Worm (Caenorhabditis elegans) whole organism, L4/young adult: Measurements from ENCODE around the gene clec-218.
A peak's percentile ranks its signal among the peaks of the same experiment; 100 is the strongest.
"Not testable (repeated sequence)": the region's sequence is repeated elsewhere in the genome, so short reads cannot be mapped to it uniquely, and the experiment has no call there.

Experiments used
- W03F9.2 ChIP-seq: fragments of 150-350 bp; optimal IDR thresholded peaks from 2 replicates; lab custom pipeline; 2014; ENCODE audit warnings: missing biosample characterization, missing genetic modification characterization
- dao-5 ChIP-seq: sonication (generic microtip); optimal IDR thresholded peaks from 2 replicates; lab custom pipeline; 2016; ENCODE audit warnings: missing genotype, missing genetic modification characterization, moderate library complexity, missing compliant biosample characterization
- him-1 ChIP-seq: sonication (generic microtip); optimal IDR thresholded peaks from 2 replicates; lab custom pipeline; 2016; ENCODE audit warnings: missing genotype, missing genetic modification reagents, missing genetic modification characterization, missing compliant biosample characterization

The clec-218 gene

DNA sequence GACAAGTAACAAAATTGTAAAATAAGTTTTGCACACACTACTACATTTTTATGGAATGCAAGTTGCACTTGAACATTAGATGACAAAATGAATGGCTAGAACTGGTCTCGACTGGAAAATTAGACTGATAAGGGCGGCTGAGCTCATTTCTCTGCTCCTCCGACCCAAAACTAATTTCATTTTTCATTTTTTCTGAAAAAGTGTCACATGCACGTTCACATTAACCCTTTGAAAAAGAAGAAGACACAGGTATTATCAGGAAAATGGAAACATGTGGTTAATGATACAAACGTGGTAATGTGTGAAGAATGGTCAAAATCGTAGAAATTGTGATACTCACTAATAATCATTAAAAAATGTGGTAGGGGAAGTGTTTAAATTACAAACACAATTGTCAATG is 729 bp upstream of the clec-218 start:
- no peak for TF ChIP-seq W03F9.2 (tag; lab: Kevin White, UChicago)
- TF ChIP-seq him-1: no peak
- no peak for TF ChIP-seq dao-5

DNA sequence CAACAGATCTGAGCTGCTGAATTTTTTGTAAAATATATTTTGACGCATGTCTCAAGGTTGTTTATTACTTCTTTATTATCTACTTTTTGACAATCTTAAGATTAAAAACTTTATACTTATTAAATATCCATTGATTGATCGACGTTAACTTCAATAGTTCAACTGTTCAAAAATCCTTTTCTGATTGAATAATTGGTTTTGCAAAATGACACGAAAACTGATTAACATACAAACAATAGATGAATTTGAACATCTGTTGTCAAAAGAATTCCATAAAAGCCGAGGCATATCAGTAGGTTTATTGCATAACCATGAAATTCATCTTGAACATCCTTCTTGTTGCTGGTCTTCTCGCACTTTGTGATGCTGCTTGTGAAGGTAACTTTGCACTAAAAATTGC is 3.5 kb downstream of the clec-218 start, which contains the start of gene W02D7.12:
Gene W02D7.12, plus strand, starts transcription at position 301 of the 400 bp plus-strand sequence.
- no peak for TF ChIP-seq W03F9.2 (tag; lab: Kevin White, UChicago)
- no peak for TF ChIP-seq him-1
- TF ChIP-seq dao-5: no peak

DNA sequence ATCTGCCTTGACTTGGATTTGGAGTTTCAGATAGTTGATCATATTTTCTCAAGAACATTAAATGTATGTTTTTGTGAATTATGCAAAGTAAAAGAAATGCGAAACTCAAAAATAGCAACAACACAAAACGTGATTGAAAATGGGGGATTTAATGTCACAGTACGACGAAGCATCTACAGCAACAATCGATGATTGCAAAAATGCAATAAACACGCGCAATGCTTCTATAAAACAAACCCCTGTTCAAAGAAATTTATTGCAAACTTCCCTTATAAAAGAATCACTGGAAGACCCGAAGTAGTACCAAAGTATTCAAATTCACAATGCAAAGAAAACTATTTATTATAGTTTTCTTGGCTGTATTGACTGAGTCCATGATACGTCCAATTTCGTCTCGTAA is 10.4 kb downstream of the clec-218 start, which contains the start of gene clec-219:
Gene clec-219, plus strand, starts transcription at position 301 of the 400 bp plus-strand sequence.
- TF ChIP-seq dao-5: no peak
- TF ChIP-seq him-1: no peak
- TF ChIP-seq W03F9.2 (tag; lab: Kevin White, UChicago): no peak

DNA sequence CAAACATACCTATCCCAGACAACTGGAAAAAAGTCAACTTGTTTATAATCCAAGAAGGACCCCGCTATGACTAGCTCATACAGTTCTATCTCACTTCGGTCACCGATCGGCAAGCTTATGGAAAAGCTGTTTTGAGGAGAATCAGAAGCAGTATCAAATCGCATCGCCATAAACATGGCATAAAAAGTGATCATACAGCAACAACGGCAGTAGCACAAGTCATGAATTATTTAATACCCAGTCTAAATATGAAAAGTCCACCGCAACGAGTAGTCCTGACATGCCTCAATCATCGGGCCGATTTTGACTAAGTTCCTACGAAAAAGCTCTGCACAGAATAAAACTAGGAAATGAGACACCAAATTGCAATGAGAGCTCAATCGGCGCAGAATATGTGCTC is 15.8 kb downstream of the clec-218 start:
- no peak for TF ChIP-seq W03F9.2 (tag; lab: Kevin White, UChicago)
- TF ChIP-seq dao-5: no peak
- no peak for TF ChIP-seq him-1

DNA sequence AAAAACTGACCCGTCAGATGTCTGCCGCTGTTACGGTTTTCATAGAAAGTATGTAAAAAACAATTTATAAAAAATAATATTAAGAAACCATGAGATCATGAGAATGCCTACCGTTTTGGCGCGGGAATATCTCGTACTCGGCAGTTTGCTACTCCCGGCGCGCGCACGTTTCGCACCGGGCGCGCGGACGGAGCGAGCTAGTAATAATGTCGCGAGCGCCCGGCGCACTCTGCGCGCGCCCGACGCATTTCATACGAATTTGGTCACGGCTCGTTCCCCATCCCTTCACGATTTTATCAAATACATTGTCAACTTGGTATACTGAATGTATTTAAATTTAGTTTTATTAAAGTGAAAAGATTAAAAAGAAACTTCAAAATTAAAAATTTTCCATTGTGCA is 18.2 kb downstream of the clec-218 start:
- no peak for TF ChIP-seq him-1
- TF ChIP-seq dao-5: no peak
- no peak for TF ChIP-seq W03F9.2 (tag; lab: Kevin White, UChicago)

DNA sequence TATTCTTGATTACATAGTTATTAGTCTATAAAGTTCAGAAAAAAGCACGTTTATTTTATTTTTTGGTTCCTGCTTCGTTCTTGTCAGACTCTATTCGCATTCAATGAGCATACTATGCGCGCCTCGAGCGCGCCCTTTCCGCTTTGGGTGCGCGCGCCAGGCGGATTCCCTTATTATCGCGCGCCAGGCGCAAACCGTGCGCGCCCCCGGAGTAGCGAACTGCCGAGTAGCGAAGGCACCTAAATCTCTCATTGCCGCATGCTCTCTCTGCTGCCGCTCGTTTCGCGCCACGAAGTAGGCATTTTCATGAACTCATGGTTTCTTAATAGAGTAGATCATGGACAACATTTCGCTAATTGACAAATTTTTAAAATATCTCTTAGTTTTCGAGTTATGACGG is 19.3 kb downstream of the clec-218 start:
- TF ChIP-seq him-1 (no peak), W03F9.2 (tag; lab: Kevin White, UChicago) (no peak), dao-5 (no peak)

DNA sequence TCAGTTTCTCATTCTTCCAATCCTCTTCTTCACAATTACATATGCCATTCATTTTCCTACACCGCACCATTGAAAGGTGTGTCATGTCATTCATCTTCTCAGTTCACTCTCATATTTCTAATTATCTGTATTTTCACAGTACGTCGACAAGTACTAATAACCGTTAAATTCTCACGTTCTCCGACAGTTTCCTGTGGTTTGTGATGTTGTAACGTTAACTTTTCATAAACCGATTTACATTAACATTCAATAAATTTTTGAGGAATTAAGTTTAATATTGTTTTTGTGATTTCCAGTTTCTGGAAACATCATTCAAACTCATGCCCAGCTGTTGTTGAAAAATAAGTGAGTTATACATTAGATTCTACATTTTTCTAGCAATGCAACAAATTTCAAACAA is 26.6 kb downstream of the clec-218 start, which contains the start of gene tmd-2:
Gene tmd-2, plus strand, starts transcription at position 301 of the 400 bp plus-strand sequence.
- no peak for TF ChIP-seq him-1
- TF ChIP-seq dao-5: no peak
- no peak for TF ChIP-seq W03F9.2 (tag; lab: Kevin White, UChicago)

DNA sequence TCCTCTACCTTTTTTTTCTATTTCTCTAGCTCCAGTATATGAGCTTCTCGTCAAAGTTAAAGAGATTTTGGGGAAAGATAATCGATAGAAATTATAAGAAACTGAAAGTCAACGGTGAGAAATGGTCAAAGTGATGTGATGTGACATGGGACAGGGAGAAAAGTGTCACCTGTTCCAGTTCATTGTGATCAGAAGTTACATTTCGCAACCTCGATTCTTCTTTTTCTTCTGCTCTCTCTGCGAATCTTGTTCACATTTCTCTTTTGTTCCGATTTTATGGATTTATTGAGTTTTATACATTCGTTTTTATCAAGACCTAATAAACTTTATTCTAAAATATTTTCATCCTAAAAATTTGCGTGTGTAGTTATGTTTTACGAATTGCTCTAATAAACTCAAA is 27.9 kb downstream of the clec-218 start:
- no peak for TF ChIP-seq dao-5
- no peak for TF ChIP-seq him-1
- TF ChIP-seq W03F9.2 (tag; lab: Kevin White, UChicago): no peak

DNA sequence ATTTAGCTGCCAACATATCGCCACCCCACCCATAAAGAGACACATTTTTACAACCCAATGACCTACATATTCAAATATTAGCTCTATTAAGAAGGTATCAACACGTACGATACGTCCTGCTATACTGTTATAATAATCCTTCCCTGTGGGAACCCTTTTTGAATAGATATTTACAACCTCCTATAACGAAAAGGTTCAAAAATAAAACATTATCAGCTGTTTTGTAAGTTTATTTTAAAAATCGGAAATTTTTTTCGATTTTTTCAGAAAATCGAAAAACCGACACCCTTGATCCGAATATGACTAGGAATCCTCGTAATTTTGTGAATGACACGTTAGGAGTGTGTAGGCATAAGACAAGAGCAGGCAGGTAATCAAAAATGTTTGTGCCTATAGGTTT is 33.2 kb downstream of the clec-218 start, which contains the start of gene C08D8.7:
Gene C08D8.7, plus strand, starts transcription at position 301 of the 400 bp plus-strand sequence.
- TF ChIP-seq him-1; W03F9.2 (tag; lab: Kevin White, UChicago); dao-5: not testable (repeated sequence)

DNA sequence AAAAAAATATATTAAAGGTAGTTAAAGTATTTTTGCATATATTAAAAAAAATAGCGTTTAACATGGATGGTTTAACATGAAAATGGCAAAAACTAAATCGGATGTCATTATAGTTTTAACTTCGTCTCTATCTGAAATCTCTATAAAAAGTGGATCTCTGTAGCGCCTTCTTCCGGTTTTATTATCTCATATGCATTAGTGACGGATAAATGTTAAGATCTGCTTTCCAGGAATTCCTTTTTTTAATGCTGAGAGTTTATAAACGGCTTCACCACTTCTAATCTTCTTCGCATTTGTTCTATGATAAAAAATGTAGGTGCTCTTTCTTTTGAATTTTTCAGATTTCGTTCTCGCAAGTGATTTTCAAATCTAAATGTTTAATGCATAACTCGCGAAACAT is 34.7 kb downstream of the clec-218 start:
- TF ChIP-seq dao-5 (no peak), him-1 (no peak), W03F9.2 (tag; lab: Kevin White, UChicago) (no peak)

DNA sequence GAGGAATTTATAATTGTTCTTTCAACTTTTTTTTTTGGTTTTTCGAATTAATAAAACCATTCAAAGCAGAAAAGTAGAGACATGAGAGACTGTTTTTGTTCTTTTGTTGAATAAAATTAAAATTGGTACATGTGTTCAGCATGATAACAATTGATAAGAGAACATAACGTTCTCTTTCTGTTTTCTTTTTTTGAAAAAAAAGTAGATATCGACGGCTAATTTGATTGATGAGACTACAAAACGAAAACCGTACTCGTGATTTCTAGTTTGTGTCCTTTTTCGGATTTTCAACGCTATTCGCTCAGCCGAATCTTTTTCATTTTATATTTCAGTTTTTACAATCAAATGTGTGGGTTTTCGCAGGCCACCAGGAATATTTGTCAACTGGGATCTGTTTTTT is 37.7 kb downstream of the clec-218 start, which contains the start of gene C08D8.1:
Gene C08D8.1, plus strand, starts transcription at position 324 of the 400 bp plus-strand sequence.
- TF ChIP-seq W03F9.2 (tag; lab: Kevin White, UChicago): no peak
- TF ChIP-seq him-1: no peak
- TF ChIP-seq dao-5: no peak

DNA sequence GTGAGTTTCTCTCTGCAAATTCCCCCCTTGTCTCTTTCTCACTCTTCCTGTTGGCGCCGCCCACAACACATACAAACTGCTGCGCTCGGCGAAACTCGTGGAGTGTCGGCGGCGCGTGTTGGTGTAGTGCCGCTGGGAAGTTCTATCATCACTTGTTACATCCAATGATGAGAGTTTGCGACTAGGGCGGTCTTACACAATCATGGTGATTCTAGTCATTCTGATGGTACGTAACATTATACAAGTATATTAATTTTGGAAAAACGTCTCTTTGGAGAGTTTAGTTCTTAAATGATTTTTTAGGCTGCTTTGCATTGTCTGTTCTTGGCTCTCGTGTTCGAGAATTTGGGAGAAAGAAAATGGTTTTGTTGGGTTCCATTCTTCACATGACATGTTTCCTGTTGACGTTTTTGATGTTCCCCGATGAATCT is 41.2 kb downstream of the clec-218 start:
- TF ChIP-seq him-1 (peak; percentile 50), dao-5 (no peak), W03F9.2 (tag; lab: Kevin White, UChicago) (peak; percentile 67)

DNA sequence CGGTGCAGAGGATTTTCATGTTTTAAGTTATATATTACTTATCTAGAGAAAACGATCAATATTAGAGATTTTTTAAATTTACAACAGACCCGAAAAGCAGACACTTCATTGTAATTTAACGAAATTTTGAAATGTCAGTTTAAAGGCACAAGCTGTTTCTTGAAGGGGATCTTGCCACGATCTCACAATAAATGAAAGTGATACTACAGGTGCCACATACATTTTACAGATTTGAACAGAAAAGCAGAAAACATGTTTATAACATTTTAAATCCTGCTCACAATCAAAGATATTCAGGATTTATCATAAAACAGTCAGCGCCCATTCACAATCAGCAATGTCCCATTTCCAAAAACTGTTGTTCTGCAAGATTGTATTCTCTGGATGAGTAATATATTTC is 42.2 kb downstream of the clec-218 start:
- TF ChIP-seq dao-5 (no peak), W03F9.2 (tag; lab: Kevin White, UChicago) (no peak), him-1 (no peak)

DNA sequence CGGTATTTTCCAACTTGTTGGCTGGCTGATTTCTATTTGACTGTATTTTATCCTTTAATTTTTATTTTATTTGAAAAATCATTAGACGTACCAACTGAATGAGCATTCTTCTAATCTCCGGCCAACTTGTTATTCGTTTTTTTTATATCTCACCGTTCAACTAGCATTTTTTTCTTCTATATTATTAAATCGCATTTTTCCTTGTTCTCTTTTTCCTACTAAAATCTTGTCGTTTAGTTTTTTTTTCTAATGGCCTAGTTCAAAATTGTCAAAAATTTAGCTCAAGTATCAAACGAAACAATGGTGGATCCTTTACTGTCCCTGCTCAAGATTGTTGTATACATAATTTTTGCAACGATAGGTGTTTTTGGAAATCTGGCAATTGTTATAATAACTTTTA is 43.6 kb downstream of the clec-218 start, which contains the start of gene srsx-22:
Gene srsx-22, plus strand, starts transcription at position 301 of the 400 bp plus-strand sequence.
- TF ChIP-seq him-1 (no peak), dao-5 (no peak), W03F9.2 (tag; lab: Kevin White, UChicago) (no peak)

DNA sequence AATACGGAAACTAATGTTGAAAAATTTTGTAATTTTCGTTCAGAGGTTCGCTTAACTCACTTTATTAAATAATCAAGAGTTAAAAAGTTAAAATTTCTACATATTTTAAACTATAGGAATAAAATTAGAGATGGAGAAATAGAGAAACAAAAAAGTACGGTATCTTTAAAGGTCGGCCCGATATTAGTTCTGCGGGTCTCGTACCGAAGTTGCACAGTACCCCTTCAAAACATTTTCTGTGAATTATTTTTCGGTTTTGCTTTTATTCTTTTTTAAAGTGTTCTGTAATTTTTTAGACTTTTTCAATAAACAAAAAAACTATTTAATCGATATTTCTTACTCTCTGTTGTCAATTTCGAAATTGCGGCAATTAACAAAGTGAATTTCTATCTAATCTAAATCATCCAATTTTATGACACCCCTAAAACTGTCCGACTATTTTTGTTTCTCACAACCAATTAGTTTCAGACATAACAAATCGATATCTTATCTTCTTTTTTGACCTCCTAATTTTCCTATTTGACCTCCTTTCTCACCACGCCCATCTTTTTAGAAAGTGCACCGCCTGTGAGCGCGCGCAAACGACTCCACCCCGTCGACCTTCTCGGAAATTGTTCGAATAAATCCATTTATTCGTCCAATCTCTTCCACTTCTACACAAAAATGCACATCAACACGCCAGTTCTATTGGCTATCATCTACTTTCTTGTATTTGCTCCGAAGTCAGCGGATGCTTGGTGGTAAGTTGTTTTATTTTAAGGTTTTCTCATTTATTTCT is 47.9 kb downstream of the clec-218 start, which contains the start of gene mom-2:
Gene mom-2, plus strand, starts transcription at position 554 of the 778 bp plus-strand sequence.
- TF ChIP-seq W03F9.2 (tag; lab: Kevin White, UChicago) (no peak), him-1 (no peak), dao-5 (no peak)
